Fruit fly (Drosophila melanogaster) whole organism, embryonic: ENCODE measurements around the gene Myo95E.

Experiments used
- Abd-B ChIP-seq: fragments of 200-800 bp; sonication (Bioruptor generic); optimal IDR thresholded peaks from 2 replicates; lab custom pipeline; 2018; ENCODE audit warnings: missing biosample characterization, mild to moderate bottlenecking, missing genetic modification characterization, moderate library complexity
- CG10267 ChIP-seq: fragments of 200-800 bp; sonication (Bioruptor generic); optimal IDR thresholded peaks from 2 replicates; lab custom pipeline; 2018; ENCODE audit warnings: missing biosample characterization, mild to moderate bottlenecking, missing genetic modification characterization, moderate library complexity
- CG10321 ChIP-seq: fragments of 200-800 bp; sonication (Bioruptor generic); IDR thresholded peaks from 2 replicates; pipeline ENCODE4 v1.3.6; 2022; ENCODE audit warnings: missing biosample characterization, missing genetic modification characterization
- CG10366 ChIP-seq: fragments of 200-800 bp; sonication (Bioruptor generic); IDR thresholded peaks from 2 replicates; pipeline ENCODE4 v1.3.6; 2022; ENCODE audit warnings: missing biosample characterization, missing genetic modification characterization
- CG11456 ChIP-seq: fragments of 200-800 bp; sonication (Bioruptor generic); IDR thresholded peaks from 3 replicates; pipeline ENCODE4 v1.3.6; 2022; ENCODE audit warnings: missing biosample characterization, missing genetic modification characterization
- CG11560 ChIP-seq: fragments of 200-800 bp; sonication (Bioruptor generic); IDR thresholded peaks from 3 replicates; pipeline ENCODE4 v1.3.6; 2022; ENCODE audit warnings: missing biosample characterization, missing genetic modification characterization
- CG13424 ChIP-seq: fragments of 200-800 bp; sonication (Bioruptor generic); optimal IDR thresholded peaks from 2 replicates; lab custom pipeline; 2019; ENCODE audit warnings: missing biosample characterization, mild to moderate bottlenecking, missing genetic modification characterization, moderate library complexity
- CG15011 ChIP-seq: fragments of 200-800 bp; sonication (Bioruptor generic); optimal IDR thresholded peaks from 3 replicates; lab custom pipeline; 2018; ENCODE audit warnings: missing biosample characterization, mild to moderate bottlenecking, missing genetic modification characterization
- CG18476 ChIP-seq: fragments of 200-800 bp; sonication (Bioruptor generic); optimal IDR thresholded peaks from 2 replicates; lab custom pipeline; 2016; ENCODE audit warnings: missing biosample characterization, mild to moderate bottlenecking, missing genetic modification characterization
- CG18764 ChIP-seq: fragments of 200-800 bp; sonication (Bioruptor generic); optimal IDR thresholded peaks from 3 replicates; lab custom pipeline; 2016; ENCODE audit warnings: missing biosample characterization, missing genetic modification characterization
- CG2875 ChIP-seq: fragments of 200-800 bp; sonication (Bioruptor generic); optimal IDR thresholded peaks from 2 replicates; lab custom pipeline; 2017; ENCODE audit warnings: missing biosample characterization, mild to moderate bottlenecking, missing genetic modification characterization, missing genetic modification reagents
- CG2889 ChIP-seq: fragments of 200-800 bp; sonication (Bioruptor generic); IDR thresholded peaks from 3 replicates; pipeline ENCODE4 v1.3.6; 2022; ENCODE audit warnings: missing biosample characterization, missing genetic modification characterization
- CG3065 ChIP-seq: fragments of 200-800 bp; sonication (Bioruptor generic); optimal IDR thresholded peaks from 2 replicates; lab custom pipeline; 2016; ENCODE audit warnings: missing biosample characterization, missing genetic modification characterization
- CG4282 ChIP-seq: fragments of 200-800 bp; sonication (Bioruptor generic); optimal IDR thresholded peaks from 2 replicates; lab custom pipeline; 2016; ENCODE audit warnings: missing biosample characterization, missing genetic modification characterization
- CG4820 ChIP-seq: fragments of 200-800 bp; sonication (Bioruptor generic); optimal IDR thresholded peaks from 3 replicates; lab custom pipeline; 2016; ENCODE audit warnings: missing biosample characterization, missing genetic modification characterization
- CG6854 ChIP-seq: fragments of 200-800 bp; sonication (Bioruptor generic); optimal IDR thresholded peaks from 3 replicates; lab custom pipeline; 2017; ENCODE audit warnings: missing biosample characterization, mild to moderate bottlenecking, missing genetic modification characterization
- CG7556 ChIP-seq: fragments of 200-800 bp; sonication (Bioruptor generic); optimal IDR thresholded peaks from 2 replicates; lab custom pipeline; 2017; ENCODE audit warnings: missing biosample characterization, mild to moderate bottlenecking, missing genetic modification characterization
- CG7839 ChIP-seq: fragments of 200-800 bp; sonication (Bioruptor generic); optimal IDR thresholded peaks from 3 replicates; lab custom pipeline; 2018; ENCODE audit warnings: missing biosample characterization, mild to moderate bottlenecking, missing genetic modification characterization, moderate library complexity
- CG8924 ChIP-seq: fragments of 200-800 bp; optimal IDR thresholded peaks from 3 replicates; lab custom pipeline; 2019; ENCODE audit warnings: missing biosample characterization, mild to moderate bottlenecking, missing genetic modification characterization, moderate library complexity
- CTCF ChIP-seq: fragments of 200-800 bp; sonication (Bioruptor generic); optimal IDR thresholded peaks from 2 replicates; lab custom pipeline; 2017; ENCODE audit warnings: missing biosample characterization, mild to moderate bottlenecking, missing genetic modification characterization, moderate library complexity
- Elba2 ChIP-seq: fragments of 200-800 bp; sonication (Bioruptor generic); optimal IDR thresholded peaks from 3 replicates; lab custom pipeline; 2016; ENCODE audit warnings: missing biosample characterization, missing genetic modification characterization
- Ets97D ChIP-seq: fragments of 200-800 bp; sonication (Bioruptor generic); optimal IDR thresholded peaks from 3 replicates; lab custom pipeline; 2016; ENCODE audit warnings: missing biosample characterization, missing genetic modification characterization
- HLHmδ ChIP-seq: fragments of 200-800 bp; sonication (Bioruptor generic); optimal IDR thresholded peaks from 2 replicates; lab custom pipeline; 2018; ENCODE audit warnings: missing biosample characterization, mild to moderate bottlenecking, missing genetic modification characterization, moderate library complexity
- Hr3 ChIP-seq: fragments of 200-800 bp; sonication (Bioruptor generic); optimal IDR thresholded peaks from 3 replicates; lab custom pipeline; 2016; ENCODE audit warnings: missing biosample characterization, missing genetic modification characterization
- Jarid2 ChIP-seq: fragments of 200-800 bp; sonication (Bioruptor generic); optimal IDR thresholded peaks from 3 replicates; lab custom pipeline; 2017; ENCODE audit warnings: mild to moderate bottlenecking, missing biosample characterization, missing genetic modification reagents, missing genetic modification characterization
- Lhr ChIP-seq: fragments of 200-800 bp; sonication (Bioruptor generic); optimal IDR thresholded peaks from 3 replicates; lab custom pipeline; 2017; ENCODE audit warnings: mild to moderate bottlenecking, missing biosample characterization, missing genetic modification reagents, missing genetic modification characterization
- Max ChIP-seq: fragments of 200-800 bp; sonication (Bioruptor generic); optimal IDR thresholded peaks from 2 replicates; lab custom pipeline; 2016; ENCODE audit warnings: missing biosample characterization, mild to moderate bottlenecking, missing genetic modification characterization
- Nf-YC ChIP-seq: fragments of 200-800 bp; optimal IDR thresholded peaks from 3 replicates; lab custom pipeline; 2019; ENCODE audit warnings: missing biosample characterization, mild to moderate bottlenecking, missing genetic modification characterization, moderate library complexity
- Rx ChIP-seq: fragments of 200-800 bp; sonication (Bioruptor generic); IDR thresholded peaks from 2 replicates; pipeline ENCODE4 v1.3.6; 2022; ENCODE audit warnings: missing biosample characterization, missing genetic modification characterization
- TFAM ChIP-seq: fragments of 200-800 bp; sonication (Bioruptor generic); optimal IDR thresholded peaks from 2 replicates; lab custom pipeline; 2017; ENCODE audit warnings: missing biosample characterization, missing genetic modification characterization, inconsistent platforms
- ase ChIP-seq: fragments of 200-800 bp; sonication (Bioruptor generic); IDR thresholded peaks from 3 replicates; pipeline ENCODE4 v1.3.6; 2022; ENCODE audit warnings: missing biosample characterization, missing genetic modification characterization
- chinmo ChIP-seq: fragments of 200-800 bp; sonication (Bioruptor generic); IDR thresholded peaks from 4 replicates; pipeline ENCODE4 v1.3.6; 2022; ENCODE audit warnings: missing biosample characterization, missing genetic modification characterization; ENCODE audit not compliant: partially characterized antibody
- ci ChIP-seq: fragments of 200-800 bp; sonication (Bioruptor generic); IDR thresholded peaks from 3 replicates; pipeline ENCODE4 v1.3.6; 2022; ENCODE audit warnings: missing biosample characterization, missing genetic modification characterization
- crp ChIP-seq, 2 experiments: fragments of 200-800 bp; sonication (Bioruptor generic); optimal IDR thresholded peaks; 2 replicates in 1 of 2; 3 replicates in 1 of 2; lab custom pipeline; 2017; ENCODE audit warnings: missing biosample characterization in 2 of 2, missing genetic modification characterization in 2 of 2, mild to moderate bottlenecking in 1 of 2, moderate library complexity in 1 of 2
- disco-r ChIP-seq: fragments of 200-800 bp; sonication (Bioruptor generic); optimal IDR thresholded peaks from 2 replicates; lab custom pipeline; 2016; ENCODE audit warnings: missing biosample characterization, missing genetic modification characterization
- dysf ChIP-seq: fragments of 200-800 bp; sonication (Bioruptor generic); IDR thresholded peaks from 3 replicates; pipeline ENCODE4 v1.3.6; 2022; ENCODE audit warnings: missing biosample characterization, missing genetic modification characterization
- gcm2 ChIP-seq: fragments of 200-800 bp; sonication (Bioruptor generic); optimal IDR thresholded peaks from 2 replicates; lab custom pipeline; 2016; ENCODE audit warnings: missing biosample characterization, missing genetic modification characterization
- gem ChIP-seq: fragments of 200-800 bp; sonication (Bioruptor generic); optimal IDR thresholded peaks from 2 replicates; lab custom pipeline; 2019; ENCODE audit warnings: missing biosample characterization, mild to moderate bottlenecking, missing genetic modification characterization, moderate library complexity
- jigr1 ChIP-seq: fragments of 200-800 bp; sonication (Bioruptor generic); IDR thresholded peaks from 3 replicates; pipeline ENCODE4 v1.3.6; 2022; ENCODE audit warnings: missing biosample characterization, missing genetic modification characterization
- lab ChIP-seq: fragments of 200-800 bp; sonication (Bioruptor generic); optimal IDR thresholded peaks from 3 replicates; lab custom pipeline; 2017; ENCODE audit warnings: missing biosample characterization, missing genetic modification characterization, mild to moderate bottlenecking, moderate library complexity, missing genetic modification reagents
- mld ChIP-seq: fragments of 200-800 bp; sonication (Bioruptor generic); IDR thresholded peaks from 3 replicates; pipeline ENCODE4 v1.3.6; 2022; ENCODE audit warnings: missing biosample characterization, missing genetic modification characterization; ENCODE audit not compliant: partially characterized antibody
- phol ChIP-seq: fragments of 200-800 bp; sonication (Bioruptor generic); optimal IDR thresholded peaks from 3 replicates; lab custom pipeline; 2018; ENCODE audit warnings: missing biosample characterization, mild to moderate bottlenecking, missing genetic modification characterization, moderate library complexity
- pita ChIP-seq: fragments of 200-800 bp; sonication (Bioruptor generic); optimal IDR thresholded peaks from 2 replicates; lab custom pipeline; 2017; ENCODE audit warnings: missing biosample characterization, mild to moderate bottlenecking, missing genetic modification characterization
- pros ChIP-seq: fragments of 200-800 bp; sonication (Bioruptor generic); optimal IDR thresholded peaks from 3 replicates; lab custom pipeline; 2019; ENCODE audit warnings: missing biosample characterization, mild to moderate bottlenecking, missing genetic modification characterization, moderate library complexity
- rib ChIP-seq: fragments of 200-800 bp; sonication (Bioruptor generic); IDR thresholded peaks from 2 replicates; pipeline ENCODE4 v1.3.6; 2022; ENCODE audit warnings: missing biosample characterization, missing genetic modification characterization
- sqz ChIP-seq: fragments of 200-800 bp; sonication (Bioruptor generic); optimal IDR thresholded peaks from 3 replicates; lab custom pipeline; 2018; ENCODE audit warnings: missing biosample characterization, mild to moderate bottlenecking, missing genetic modification characterization
- stc ChIP-seq: fragments of 200-800 bp; sonication (Bioruptor generic); IDR thresholded peaks from 2 replicates; pipeline ENCODE4 v1.3.6; 2022; ENCODE audit warnings: missing biosample characterization, missing genetic modification characterization
- tin ChIP-seq: fragments of 200-800 bp; sonication (Bioruptor generic); optimal IDR thresholded peaks from 3 replicates; lab custom pipeline; 2016; ENCODE audit warnings: missing biosample characterization, missing genetic modification characterization
- trh ChIP-seq: fragments of 200-800 bp; sonication (Bioruptor generic); optimal IDR thresholded peaks from 2 replicates; lab custom pipeline; 2016; ENCODE audit warnings: missing biosample characterization, missing genetic modification characterization
- ttk ChIP-seq: fragments of 200-800 bp; sonication (Bioruptor generic); IDR thresholded peaks from 2 replicates; pipeline ENCODE4 v2.1.2; 2022; ENCODE audit warnings: missing biosample characterization, missing genetic modification characterization
- twi ChIP-seq: fragments of 200-800 bp; optimal IDR thresholded peaks from 2 replicates; lab custom pipeline; 2019; ENCODE audit warnings: missing biosample characterization, mild to moderate bottlenecking, missing genetic modification characterization, moderate library complexity

Myo95E gene

DNA sequence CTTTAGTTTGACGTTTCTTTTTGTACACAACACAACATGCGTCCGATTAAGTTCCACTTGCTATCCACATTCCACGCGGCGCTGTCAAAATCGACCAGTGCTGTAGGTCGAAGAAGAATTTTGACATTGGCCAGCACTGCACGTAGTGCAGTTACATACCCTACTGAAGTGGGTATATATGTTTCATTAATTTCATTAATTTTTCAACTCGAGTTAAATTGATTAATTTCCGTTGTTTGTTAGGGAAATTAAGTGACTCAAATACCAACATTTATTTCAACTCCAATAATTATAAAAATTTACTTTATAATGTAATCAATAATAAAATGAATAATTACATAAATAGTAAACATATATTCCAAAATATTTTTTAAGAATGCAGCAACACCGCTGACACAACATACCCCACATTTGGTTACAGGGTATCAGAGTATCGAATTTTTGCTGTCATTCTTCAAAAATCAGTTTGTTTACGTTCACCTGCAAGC is 52.4 kb downstream of the Myo95E start, which contains the start of the genes eIF4EHP and CG18428 (continued):
- TF ChIP-seq tin (GFP tag; lab: Kevin White, UChicago) (peak; percentile 98), HLHmδ (peak; percentile 80), Abd-B (GFP tag; lab: Kevin White, UChicago) (peak; percentile 99), CG3065 (peak; percentile 98), sqz (peak; percentile 99), TFAM (GFP tag; lab: Kevin White, UChicago) (peak; percentile 87), trh (GFP tag; lab: Kevin White, UChicago) (peak; percentile 97), lab (GFP tag; lab: Kevin White, UChicago) (peak; percentile 100), CG6854 (GFP tag; lab: Kevin White, UChicago) (peak; percentile 99), rib (GFP tag; lab: Robert Waterston, UW) (no peak), Elba2 (GFP tag; lab: Kevin White, UChicago) (peak; percentile 73), CG7556 (peak; percentile 99), CG18476 (peak; percentile 97), CG4820 (peak; percentile 96), CG2889 (GFP tag; lab: Robert Waterston, UW) (peak; percentile 98; the same call in 2 of the 3 replicates), pita (GFP tag; lab: Kevin White, UChicago) (no peak), crp (GFP tag; optimal IDR thresholded peaks at IDR 0.05; lab: Kevin White, UChicago) (peak in 1 of 2 experiments; percentile 74), CG15011 (GFP tag; lab: Kevin White, UChicago) (peak; percentile 99), chinmo (GFP tag; lab: Robert Waterston, UW) (no peak), CG10321 (GFP tag; lab: Robert Waterston, UW) (0 out of 2 replicates have a peak, but pooled peaks have one; percentile 87), ase (GFP tag; lab: Robert Waterston, UW) (no peak; the same call in 1 of the 3 replicates), gcm2 (GFP tag; lab: Kevin White, UChicago) (peak; percentile 64), CTCF (GFP tag; lab: Kevin White, UChicago) (peak; percentile 76), Max (GFP tag; lab: Kevin White, UChicago) (peak; percentile 97), CG8924 (tag; lab: Kevin White, UChicago) (peak; percentile 100), disco-r (GFP tag; lab: Kevin White, UChicago) (peak; percentile 54), dysf (no peak), mld (GFP tag; lab: Robert Waterston, UW) (no peak), Lhr (peak; percentile 95), CG10267 (tag; lab: Kevin White, UChicago) (peak; percentile 100), CG2875 (peak; percentile 94), jigr1 (no peak; the same call in 2 of the 3 replicates), ci (GFP tag; lab: Robert Waterston, UW) (no peak; the same call in 2 of the 3 replicates), CG4282 (GFP tag; lab: Kevin White, UChicago) (no peak), CG11560 (tag; lab: Robert Waterston, UW) (no peak; the same call in 1 of the 3 replicates), Ets97D (peak; percentile 84), CG7839 (tag; lab: Kevin White, UChicago) (peak; percentile 100), CG10366 (GFP tag; lab: Robert Waterston, UW) (no peak), Jarid2 (GFP tag; lab: Kevin White, UChicago) (peak; percentile 91), gem (tag; lab: Kevin White, UChicago) (peak; percentile 100), CG11456 (GFP tag; lab: Robert Waterston, UW) (peak; percentile 98), CG13424 (peak; percentile 100), pros (GFP tag; lab: Kevin White, UChicago) (peak; percentile 81), CG18764 (GFP tag; lab: Kevin White, UChicago) (peak; percentile 97), Hr3 (GFP tag; lab: Kevin White, UChicago) (peak; percentile 100), phol (tag; lab: Kevin White, UChicago) (peak; percentile 99), Rx (no peak), twi (tag; lab: Kevin White, UChicago) (peak; percentile 99), ttk (GFP tag; lab: Robert Waterston, UW) (no peak; the same call in 1 of the 2 replicates), stc (GFP tag; lab: Robert Waterston, UW) (no peak), Nf-YC (tag; lab: Kevin White, UChicago) (peak; percentile 95)
